Fruit fly (Drosophila melanogaster) whole organism, wandering third instar larva: ENCODE measurements around the gene Ir67b.

Source experiments
- Abd-B ChIP-seq: fragments of >200 bp; optimal IDR thresholded peaks from 2 replicates; lab custom pipeline; 2017; ENCODE audit warnings: missing biosample characterization, missing genetic modification characterization
- CG32264 ChIP-seq: fragments of 200-800 bp; sonication (Bioruptor generic); optimal IDR thresholded peaks from 2 replicates; lab custom pipeline; 2016; ENCODE audit warnings: missing biosample characterization, missing genetic modification characterization
- CG9705 ChIP-seq: fragments of 200-800 bp; sonication (Bioruptor generic); optimal IDR thresholded peaks from 2 replicates; lab custom pipeline; 2018; ENCODE audit warnings: missing biosample characterization, mild to moderate bottlenecking, missing genetic modification characterization
- CrebA ChIP-seq: fragments of 200-800 bp; sonication (Bioruptor generic); optimal IDR thresholded peaks from 2 replicates; lab custom pipeline; 2016; ENCODE audit warnings: missing biosample characterization, mild to moderate bottlenecking, missing genetic modification characterization, borderline replicate concordance
- Dfd ChIP-seq: fragments of >200 bp; optimal IDR thresholded peaks from 2 replicates; lab custom pipeline; 2017; ENCODE audit warnings: missing biosample characterization, missing genetic modification characterization
- Dif ChIP-seq: fragments of 200-275, 200-300 bp; sonication (Bioruptor generic); optimal IDR thresholded peaks from 2 replicates; lab custom pipeline; 2018; ENCODE audit warnings: missing biosample characterization, missing genetic modification characterization; ENCODE audit not compliant: partially characterized antibody
- GATAd ChIP-seq: sonication (Bioruptor generic); optimal IDR thresholded peaks from 2 replicates; lab custom pipeline; 2016; ENCODE audit warnings: missing biosample characterization, missing genetic modification characterization
- HLH106 ChIP-seq: fragments of 200-800 bp; optimal IDR thresholded peaks from 3 replicates; lab custom pipeline; 2019; ENCODE audit warnings: missing biosample characterization, mild to moderate bottlenecking, missing genetic modification characterization, moderate library complexity
- Hnf4 ChIP-seq: fragments of 200-800 bp; sonication (Bioruptor generic); optimal IDR thresholded peaks from 2 replicates; lab custom pipeline; 2016; ENCODE audit warnings: missing biosample characterization, mild to moderate bottlenecking, missing genetic modification characterization
- Hr78 ChIP-seq: fragments of >200 bp; optimal IDR thresholded peaks from 2 replicates; lab custom pipeline; 2017; ENCODE audit warnings: missing biosample characterization, missing genetic modification characterization
- Hr83 ChIP-seq: fragments of 200-300 bp; sonication (Bioruptor generic); optimal IDR thresholded peaks from 2 replicates; lab custom pipeline; 2016; ENCODE audit warnings: missing biosample characterization, mild to moderate bottlenecking, missing genetic modification characterization, moderate library complexity; ENCODE audit not compliant: poor library complexity, severe bottlenecking
- Jra ChIP-seq: sonication (Bioruptor generic); optimal IDR thresholded peaks from 2 replicates; lab custom pipeline; 2016; ENCODE audit warnings: missing biosample characterization, missing genetic modification characterization
- Mio ChIP-seq: sonication (Bioruptor generic); optimal IDR thresholded peaks from 2 replicates; lab custom pipeline; 2016; ENCODE audit warnings: missing biosample characterization, missing genetic modification characterization
- Myc ChIP-seq: fragments of >200 bp; optimal IDR thresholded peaks from 2 replicates; lab custom pipeline; 2017
- N ChIP-seq: fragments of >200 bp; optimal IDR thresholded peaks from 2 replicates; lab custom pipeline; 2018; ENCODE audit warnings: missing biosample characterization, missing external identifiers, missing genetic modification characterization
- OdsH ChIP-seq: fragments of 200-800 bp; sonication (Bioruptor generic); optimal IDR thresholded peaks from 2 replicates; lab custom pipeline; 2016; ENCODE audit warnings: missing biosample characterization, mild to moderate bottlenecking, missing genetic modification characterization
- Rel ChIP-seq, 2 experiments: fragments of 200-800 bp; sonication (Bioruptor generic) in 1 of 2; optimal IDR thresholded peaks; 2 replicates in 1 of 2; 3 replicates in 1 of 2; lab custom pipeline; 2016 to 2019; ENCODE audit warnings: mild to moderate bottlenecking in 2 of 2, missing biosample characterization in 2 of 2, missing genetic modification characterization in 2 of 2, moderate library complexity in 1 of 2
- Sp1 ChIP-seq: fragments of 200-800 bp; sonication (Bioruptor generic); optimal IDR thresholded peaks from 3 replicates; lab custom pipeline; 2019; ENCODE audit warnings: missing biosample characterization, mild to moderate bottlenecking, missing genetic modification characterization, moderate library complexity
- Vsx2 ChIP-seq: fragments of 200-300, 225-300 bp; sonication (Bioruptor generic); optimal IDR thresholded peaks from 2 replicates; lab custom pipeline; 2018; ENCODE audit warnings: missing biosample characterization, missing genetic modification characterization; ENCODE audit not compliant: partially characterized antibody
- br ChIP-seq: fragments of 200-800 bp; sonication (Bioruptor generic); optimal IDR thresholded peaks from 2 replicates; lab custom pipeline; 2016; ENCODE audit warnings: missing biosample characterization, missing genetic modification characterization
- brk ChIP-seq: fragments of 200-800 bp; sonication (Bioruptor generic); optimal IDR thresholded peaks from 2 replicates; lab custom pipeline; 2016; ENCODE audit warnings: missing biosample characterization, mild to moderate bottlenecking, missing genetic modification characterization
- dl ChIP-seq, 2 experiments: fragments of 175-275, 200-275 bp in 1 of 2; fragments of 200-275 bp in 1 of 2; sonication (Bioruptor generic); optimal IDR thresholded peaks; lab custom pipeline; 2018; ENCODE audit warnings: mild to moderate bottlenecking in 2 of 2, missing biosample characterization in 2 of 2, missing genetic modification characterization in 2 of 2, moderate library complexity in 2 of 2; ENCODE audit not compliant: partially characterized antibody in 2 of 2, insufficient read depth in 1 of 2
- dmrt93B ChIP-seq: fragments of 200-800 bp; sonication (Bioruptor generic); optimal IDR thresholded peaks from 2 replicates; lab custom pipeline; 2018; ENCODE audit warnings: missing biosample characterization, mild to moderate bottlenecking, missing genetic modification characterization
- dsf ChIP-seq: sonication (Bioruptor generic); optimal IDR thresholded peaks from 2 replicates; lab custom pipeline; 2016; ENCODE audit warnings: missing biosample characterization, missing genetic modification characterization, borderline replicate concordance
- ey ChIP-seq: fragments of 200-800 bp; sonication (Bioruptor generic); optimal IDR thresholded peaks from 2 replicates; lab custom pipeline; 2016; ENCODE audit warnings: missing biosample characterization, missing genetic modification characterization
- foxo ChIP-seq, 2 experiments: fragments of 200-800 bp; sonication (Bioruptor generic); optimal IDR thresholded peaks; 2 replicates in 1 of 2; 3 replicates in 1 of 2; lab custom pipeline; 2016 to 2017; ENCODE audit warnings: missing biosample characterization in 2 of 2, missing genetic modification characterization in 2 of 2
- fru ChIP-seq: fragments of 200-800 bp; sonication (Bioruptor generic); optimal IDR thresholded peaks from 3 replicates; lab custom pipeline; 2016; ENCODE audit warnings: missing biosample characterization, mild to moderate bottlenecking, missing genetic modification characterization
- h ChIP-seq: fragments of 200-800 bp; sonication (Bioruptor generic); optimal IDR thresholded peaks from 3 replicates; lab custom pipeline; 2016; ENCODE audit warnings: missing biosample characterization, mild to moderate bottlenecking, missing genetic modification characterization
- jim ChIP-seq: fragments of 175-275, 200-325 bp; sonication (Bioruptor generic); optimal IDR thresholded peaks from 2 replicates; lab custom pipeline; 2016; ENCODE audit warnings: missing biosample characterization, mild to moderate bottlenecking, missing genetic modification characterization
- lola ChIP-seq: fragments of >200 bp; optimal IDR thresholded peaks from 2 replicates; lab custom pipeline; 2017; ENCODE audit warnings: missing biosample characterization, missing genetic modification characterization
- pan ChIP-seq: fragments of >200 bp; optimal IDR thresholded peaks from 2 replicates; lab custom pipeline; 2017
- psq ChIP-seq: fragments of 200-800 bp; sonication (Bioruptor generic); optimal IDR thresholded peaks from 3 replicates; lab custom pipeline; 2017; ENCODE audit warnings: missing biosample characterization, mild to moderate bottlenecking, missing genetic modification characterization, moderate library complexity
- rgr ChIP-seq: fragments of 200-800 bp; sonication (Bioruptor generic); optimal IDR thresholded peaks from 3 replicates; lab custom pipeline; 2016; ENCODE audit warnings: missing biosample characterization, mild to moderate bottlenecking, missing genetic modification characterization
- sage ChIP-seq: fragments of 200-800 bp; sonication (Bioruptor generic); optimal IDR thresholded peaks from 2 replicates; lab custom pipeline; 2016; ENCODE audit warnings: missing biosample characterization, mild to moderate bottlenecking, missing genetic modification characterization
- sv ChIP-seq: fragments of 200-800 bp; sonication (Bioruptor generic); optimal IDR thresholded peaks from 3 replicates; lab custom pipeline; 2016; ENCODE audit warnings: missing biosample characterization, missing genetic modification characterization
- tai ChIP-seq: sonication (Bioruptor generic); optimal IDR thresholded peaks from 2 replicates; lab custom pipeline; 2016; ENCODE audit warnings: missing biosample characterization, missing genetic modification characterization
- usp ChIP-seq: fragments of >200 bp; optimal IDR thresholded peaks from 2 replicates; lab custom pipeline; 2017; ENCODE audit warnings: missing biosample characterization, missing genetic modification characterization
- woc ChIP-seq: sonication (Bioruptor generic); optimal IDR thresholded peaks from 2 replicates; lab custom pipeline; 2016; ENCODE audit warnings: missing biosample characterization, mild to moderate bottlenecking, missing genetic modification characterization

The Ir67b gene

dm6 chr3L:10381857-10382256, 49.9 kb downstream of the Ir67b start:
- TF ChIP-seq Dfd (GFP tag; lab: Kevin White, UChicago) (no peak), Vsx2 (no peak), Hr83 (no peak), dmrt93B (GFP tag; lab: Kevin White, UChicago) (no peak), Hnf4 (no peak), CG32264 (GFP tag; lab: Kevin White, UChicago) (no peak), Hr78 (GFP tag; lab: Kevin White, UChicago) (no peak), Dif (no peak), Mio (GFP tag; lab: Kevin White, UChicago) (no peak), psq (GFP tag; lab: Kevin White, UChicago) (no peak), brk (GFP tag; lab: Kevin White, UChicago) (no peak), Abd-B (GFP tag; lab: Kevin White, UChicago) (no peak), jim (GFP tag; lab: Kevin White, UChicago) (no peak), woc (GFP tag; lab: Kevin White, UChicago) (no peak), sage (GFP tag; lab: Kevin White, UChicago) (no peak), ey (no peak), fru (GFP tag; lab: Kevin White, UChicago) (no peak), OdsH (GFP tag; lab: Kevin White, UChicago) (no peak), Sp1 (no peak)

- peak; percentile 24 for TF ChIP-seq Rel (GFP tag; optimal IDR thresholded peaks at IDR 0.05; lab: Kevin White, UChicago)
- TF ChIP-seq Rel (tag; optimal IDR thresholded peaks at IDR 0.05; lab: Kevin White, UChicago): peak; percentile 15
- TF ChIP-seq tai: peak; percentile 71
- peak; percentile 79 for TF ChIP-seq HLH106
- TF ChIP-seq Hr83: no peak
- TF ChIP-seq dsf: no peak
- no peak for TF ChIP-seq dl (GFP tag; optimal IDR thresholded peaks at IDR 0.05; lab: Kevin White, UChicago; ENCODE audit: insufficient read depth in 1 of 2, partially characterized antibody in 2 of 2)
- TF ChIP-seq Mio (GFP tag; lab: Kevin White, UChicago): no peak
- no peak for TF ChIP-seq lola
- TF ChIP-seq h (GFP tag; lab: Kevin White, UChicago): peak; percentile 82
- peak; percentile 84 for TF ChIP-seq OdsH (GFP tag; lab: Kevin White, UChicago)
- TF ChIP-seq Abd-B (GFP tag; lab: Kevin White, UChicago): no peak
- TF ChIP-seq CG9705 (GFP tag; lab: Kevin White, UChicago): peak; percentile 48
- TF ChIP-seq N (GFP tag; lab: Kevin White, UChicago): no peak
- TF ChIP-seq fru (GFP tag; lab: Kevin White, UChicago): peak; percentile 83
- no peak for TF ChIP-seq pan (lab: Kevin White, UChicago)
- peak; percentile 76 for TF ChIP-seq brk (GFP tag; lab: Kevin White, UChicago)
- peak; percentile 63 for TF ChIP-seq Dfd (GFP tag; lab: Kevin White, UChicago)
- peak; percentile 76 for TF ChIP-seq Sp1
- TF ChIP-seq ey: peak; percentile 79
- TF ChIP-seq br (GFP tag; lab: Kevin White, UChicago): peak; percentile 74
- peak; percentile 69 for TF ChIP-seq dmrt93B (GFP tag; lab: Kevin White, UChicago)
- TF ChIP-seq GATAd (GFP tag; lab: Kevin White, UChicago): no peak
- TF ChIP-seq Vsx2: no peak
- peak; percentile 77 for TF ChIP-seq rgr (GFP tag; lab: Kevin White, UChicago)
- peak; percentile 46 for TF ChIP-seq woc (GFP tag; lab: Kevin White, UChicago)
- no peak for TF ChIP-seq Myc (lab: Kevin White, UChicago)
- TF ChIP-seq CrebA: no peak
- no peak for TF ChIP-seq sage (GFP tag; lab: Kevin White, UChicago)
- peak; percentile 66 for TF ChIP-seq psq (GFP tag; lab: Kevin White, UChicago)
- peak; percentile 73 for TF ChIP-seq Jra
- peak in 1 of 2 experiments; percentile 77 for TF ChIP-seq foxo (GFP tag; optimal IDR thresholded peaks at IDR 0.05; lab: Kevin White, UChicago)
- no peak for TF ChIP-seq Hr78 (GFP tag; lab: Kevin White, UChicago)
- TF ChIP-seq jim (GFP tag; lab: Kevin White, UChicago): no peak
- TF ChIP-seq sv (GFP tag; lab: Kevin White, UChicago): no peak
- TF ChIP-seq Hnf4: peak; percentile 69
- TF ChIP-seq usp (GFP tag; lab: Kevin White, UChicago): no peak
- peak; percentile 30 for TF ChIP-seq CG32264 (GFP tag; lab: Kevin White, UChicago)
- TF ChIP-seq Dif: no peak
- TF ChIP-seq, all 38 proteins: peak for 20
Measured at dm6 chr3L:10381275-10381674, 50.5 kb downstream of the Ir67b start.
